Worm (Caenorhabditis elegans): Measurements from ENCODE around the gene pfn-2.

pfn-2 gene

ce11 chrX:5387629-5388028 is 33.8 kb upstream of the pfn-2 start:
- peak; percentile 30 for TF ChIP-seq nhr-11 (tag; optimal IDR thresholded peaks at IDR 0.05)
- peak; percentile 38 for TF ChIP-seq sox-4 (tag; optimal IDR thresholded peaks at IDR 0.05)
- TF ChIP-seq lin-14 (GFP tag; optimal IDR thresholded peaks at IDR 0.05), result peak; percentile 53
- peak; percentile 12 for TF ChIP-seq swsn-7 (tag; optimal IDR thresholded peaks at IDR 0.05)
- TF ChIP-seq ceh-90 (tag; optimal IDR thresholded peaks at IDR 0.05), result no peak
- TF ChIP-seq mdl-1 (tag; optimal IDR thresholded peaks at IDR 0.05), result no peak
- TF ChIP-seq lin-13 (GFP tag; optimal IDR thresholded peaks at IDR 0.05), result no peak
- no peak for TF ChIP-seq pag-3 (tag; optimal IDR thresholded peaks at IDR 0.05; ENCODE audit: borderline replicate concordance, insufficient read depth)
- peak; percentile 86 for TF ChIP-seq hlh-4 (tag; optimal IDR thresholded peaks at IDR 0.05)
- TF ChIP-seq nhr-71 (tag; optimal IDR thresholded peaks at IDR 0.05), result peak; percentile 74
- peak; percentile 49 for TF ChIP-seq ceh-8 (GFP tag; optimal IDR thresholded peaks at IDR 0.05)
- peak; percentile 88 for TF ChIP-seq fkh-8 (tag; optimal IDR thresholded peaks at IDR 0.05)
- peak; percentile 65 for TF ChIP-seq nhr-47 (tag; optimal IDR thresholded peaks at IDR 0.05)
- TF ChIP-seq mep-1 (tag; optimal IDR thresholded peaks at IDR 0.05), result peak; percentile 1
- no peak for TF ChIP-seq blmp-1 (tag; optimal IDR thresholded peaks at IDR 0.05)
- TF ChIP-seq efl-1 (optimal IDR thresholded peaks at IDR 0.05), result no peak
- peak in 1 of 2 experiments; percentile 33 for TF ChIP-seq efl-1 (GFP tag; optimal IDR thresholded peaks at IDR 0.05 in 1 of 2)

DNA sequence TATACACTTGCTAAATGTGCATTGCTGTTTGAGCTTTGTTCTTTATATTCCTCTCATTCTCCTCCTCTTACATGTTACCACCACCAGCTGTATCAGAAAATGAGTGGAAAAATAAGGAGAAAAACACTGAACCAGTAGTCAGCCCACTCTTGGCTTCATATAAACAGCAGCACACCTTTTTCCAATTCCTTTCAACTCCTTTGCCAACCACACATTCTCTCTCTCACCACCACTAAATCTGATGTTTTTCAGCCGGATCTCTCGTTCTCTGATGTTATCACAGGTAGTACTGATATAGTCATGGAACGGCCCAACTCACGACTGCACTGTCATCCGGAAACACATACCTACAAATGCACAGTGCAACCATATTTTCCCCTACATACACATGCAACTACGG is 32.7 kb upstream of the pfn-2 start, which contains the start of gene kcnl-3:
Gene kcnl-3 (plus strand): TSS at position 301 of the 400 bp plus-strand sequence.
- no peak for TF ChIP-seq ceh-8 (GFP tag; optimal IDR thresholded peaks at IDR 0.05)
- no peak for TF ChIP-seq sptf-1 (tag; optimal IDR thresholded peaks at IDR 0.05)
- no peak for TF ChIP-seq efl-3 (GFP tag; optimal IDR thresholded peaks at IDR 0.05)
- no peak for TF ChIP-seq elt-2 (tag; optimal IDR thresholded peaks at IDR 0.05)

DNA sequence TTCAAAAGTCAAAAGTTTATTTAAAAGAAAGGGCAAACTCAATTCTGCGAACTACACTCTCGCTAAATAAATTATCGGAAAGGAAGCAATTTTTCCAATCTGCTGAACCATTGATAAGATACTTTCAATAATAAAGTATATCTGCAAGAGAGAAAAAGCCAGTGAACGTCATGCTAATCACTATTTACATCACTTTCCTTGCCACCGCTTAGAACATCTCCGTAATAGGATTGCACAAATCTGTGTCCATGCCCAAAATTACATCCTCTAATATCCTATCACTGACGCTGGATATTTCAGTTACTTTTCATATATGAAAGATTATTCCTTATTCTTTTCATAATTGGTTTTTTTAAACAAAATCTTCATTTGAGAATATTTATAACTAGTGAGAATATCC is 28.9 kb upstream of the pfn-2 start:
- no peak for TF ChIP-seq tlp-1 (tag; optimal IDR thresholded peaks at IDR 0.05)
- peak; percentile 84 for TF ChIP-seq dsc-1 (tag; optimal IDR thresholded peaks at IDR 0.05)
- TF ChIP-seq rnt-1 (tag; optimal IDR thresholded peaks at IDR 0.05), result no peak

- no peak for TF ChIP-seq swsn-7 (tag; optimal IDR thresholded peaks at IDR 0.05)
- TF ChIP-seq efl-3 (GFP tag; optimal IDR thresholded peaks at IDR 0.05), result no peak
These were observed 23.4 kb upstream of the pfn-2 start, which contains the start of gene sek-5 for ce11 chrX:5377307-5377706. Gene sek-5, plus strand, starts transcription at chrX:5377607.

ce11 chrX:5374742-5375141 is 20.9 kb upstream of the pfn-2 start, which contains the start of gene sek-4:
Gene sek-4, plus strand, starts transcription at chrX:5375059.
- TF ChIP-seq sptf-1 (tag; optimal IDR thresholded peaks at IDR 0.05) (no peak), zag-1 (tag; optimal IDR thresholded peaks at IDR 0.05) (no peak), elt-2 (tag; optimal IDR thresholded peaks at IDR 0.05) (peak; percentile 42), lin-39 (tag; optimal IDR thresholded peaks at IDR 0.05) (no peak), C04F5.9 (tag; optimal IDR thresholded peaks at IDR 0.05) (no peak)

DNA sequence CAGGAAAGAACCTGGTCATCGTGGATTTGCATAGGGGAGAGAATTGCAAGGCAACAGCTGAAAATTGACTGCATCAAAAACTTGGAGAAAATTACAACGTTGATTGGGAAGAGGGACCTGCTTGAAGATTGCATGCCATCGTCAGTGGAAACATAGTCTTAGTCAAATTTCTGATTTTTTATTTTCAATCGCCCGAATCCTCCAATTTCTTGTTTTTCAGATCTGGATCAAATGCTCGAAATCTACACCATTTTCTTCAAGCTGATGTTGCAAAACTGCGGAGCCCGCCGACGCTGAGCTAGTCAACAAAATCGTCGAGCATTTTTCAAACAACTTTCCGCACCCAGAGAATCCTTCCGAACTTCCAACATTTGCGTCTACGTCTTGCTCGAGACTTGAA is 19.7 kb upstream of the pfn-2 start:
- TF ChIP-seq nhr-84 (tag; optimal IDR thresholded peaks at IDR 0.05), result no peak
- no peak for TF ChIP-seq C04F5.9 (tag; optimal IDR thresholded peaks at IDR 0.05)
- TF ChIP-seq zag-1 (tag; optimal IDR thresholded peaks at IDR 0.05), result no peak
- no peak for TF ChIP-seq dpl-1 (GFP tag; optimal IDR thresholded peaks at IDR 0.05)
- no peak for TF ChIP-seq mab-9 (GFP tag; IDR thresholded peaks at IDR 0.05)
- TF ChIP-seq elt-3 (tag; optimal IDR thresholded peaks at IDR 0.05), result no peak
- TF ChIP-seq rnt-1 (tag; optimal IDR thresholded peaks at IDR 0.05), result no peak
- TF ChIP-seq ceh-90 (tag; optimal IDR thresholded peaks at IDR 0.05), result no peak
- TF ChIP-seq ets-5 (GFP tag; IDR thresholded peaks at IDR 0.05), result no peak
- TF ChIP-seq nhr-12 (tag; optimal IDR thresholded peaks at IDR 0.05), result no peak
- no peak for TF ChIP-seq lin-35 (GFP tag; optimal IDR thresholded peaks at IDR 0.05)
- TF ChIP-seq C16A3.4 (tag; optimal IDR thresholded peaks at IDR 0.05), result no peak
- no peak for TF ChIP-seq skn-1 (tag; optimal IDR thresholded peaks at IDR 0.05)
